Worm (Caenorhabditis elegans) whole organism, L2 larva: ENCODE data around the gene ess-2.

ENCODE experiments used
- aly-2 ChIP-seq: fragments of 150-350 bp; optimal IDR thresholded peaks from 2 replicates; lab custom pipeline; 2014; ENCODE audit warnings: missing biosample characterization, missing genetic modification characterization
- fos-1 ChIP-seq: fragments of 150-350 bp; optimal IDR thresholded peaks from 2 replicates; lab custom pipeline; 2014; ENCODE audit warnings: missing biosample characterization, missing genetic modification characterization
- skn-1 ChIP-seq: sonication (generic microtip); optimal IDR thresholded peaks from 2 replicates; lab custom pipeline; 2017; ENCODE audit warnings: missing biosample characterization, missing genetic modification characterization
- snpc-4 ChIP-seq: fragments of 150-350 bp; optimal IDR thresholded peaks from 2 replicates; lab custom pipeline; 2014; ENCODE audit warnings: missing biosample characterization, missing genetic modification characterization
- zag-1 ChIP-seq: fragments of 150-350 bp; optimal IDR thresholded peaks from 2 replicates; lab custom pipeline; 2014; ENCODE audit warnings: missing biosample characterization, missing genetic modification characterization
- ztf-1 ChIP-seq: fragments of 200-800 bp; sonication (Bioruptor generic); conservative IDR thresholded peaks from 2 replicates; pipeline ENCODE4 v1.3.6; 2022; ENCODE audit warnings: missing genetic modification characterization, missing compliant biosample characterization
- ztf-11 ChIP-seq: sonication (generic microtip); optimal IDR thresholded peaks from 2 replicates; lab custom pipeline; 2017; ENCODE audit warnings: missing biosample characterization, missing genetic modification characterization
- ztf-4 ChIP-seq: fragments of 150-350 bp; optimal IDR thresholded peaks from 2 replicates; lab custom pipeline; 2014; ENCODE audit warnings: missing biosample characterization, missing genetic modification characterization

DNA sequence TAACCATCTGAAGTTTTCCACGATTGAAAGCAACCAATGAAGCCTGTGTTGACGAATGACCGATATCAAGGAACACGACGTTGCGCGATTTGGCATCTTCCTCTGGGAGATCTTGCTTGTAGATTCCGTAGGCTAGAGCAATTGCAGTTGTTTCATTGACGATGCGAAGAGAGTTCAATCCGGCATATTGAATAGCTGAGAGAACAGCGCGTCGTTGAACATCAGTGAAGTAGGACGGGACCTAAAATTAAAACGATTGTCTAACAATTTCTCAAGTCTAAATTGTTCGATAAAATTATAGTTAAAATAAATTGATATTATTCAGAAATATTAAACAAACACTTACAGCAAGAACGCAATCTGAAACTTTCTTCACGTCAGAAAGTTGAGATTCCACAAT, 44.1 kb downstream of the ess-2 start:
- TF ChIP-seq ztf-1 (GFP tag; lab: Robert Waterston, UW), result no peak
- no peak for TF ChIP-seq aly-2 (tag; lab: Kevin White, UChicago)
- no peak for TF ChIP-seq zag-1 (tag; lab: Kevin White, UChicago)
- TF ChIP-seq ztf-4 (tag; lab: Kevin White, UChicago), result no peak
- TF ChIP-seq snpc-4, result no peak
- no peak for TF ChIP-seq ztf-11 (tag; lab: Kevin White, UChicago)
- no peak for TF ChIP-seq fos-1 (tag; lab: Kevin White, UChicago)
- TF ChIP-seq skn-1, result no peak
